Worm (Caenorhabditis elegans) whole organism, late embryonic: Measurements from ENCODE around the gene T17A3.12.

Experiments
- F13H6.1 ChIP-seq: sonication (generic microtip); optimal IDR thresholded peaks from 2 replicates; lab custom pipeline; 2016; ENCODE audit warnings: missing genetic modification characterization, missing compliant biosample characterization
- ceh-2 ChIP-seq: sonication (generic microtip); optimal IDR thresholded peaks from 2 replicates; lab custom pipeline; 2016; ENCODE audit warnings: missing genotype, missing genetic modification characterization, missing compliant biosample characterization
- ceh-30 ChIP-seq: fragments of 150-350 bp; optimal IDR thresholded peaks from 2 replicates; lab custom pipeline; 2014; ENCODE audit warnings: missing biosample characterization, missing genetic modification characterization
- ceh-31 ChIP-seq: sonication (generic microtip); optimal IDR thresholded peaks from 2 replicates; lab custom pipeline; 2016; ENCODE audit warnings: missing genetic modification characterization, missing compliant biosample characterization
- ceh-45 ChIP-seq: fragments of 200-800 bp; sonication (Bioruptor generic); IDR thresholded peaks from 2 replicates; pipeline ENCODE4 v1.3.6; 2022; ENCODE audit warnings: missing genetic modification reagents, missing genetic modification characterization, missing compliant biosample characterization
- pha-2 ChIP-seq: sonication (generic microtip); optimal IDR thresholded peaks from 2 replicates; lab custom pipeline; 2017; ENCODE audit warnings: mild to moderate bottlenecking, missing genetic modification characterization, missing compliant biosample characterization
- pqm-1 ChIP-seq: sonication (generic microtip); optimal IDR thresholded peaks from 2 replicates; lab custom pipeline; 2016; ENCODE audit warnings: missing genetic modification characterization, missing compliant biosample characterization
- tbx-2 ChIP-seq: sonication (generic microtip); optimal IDR thresholded peaks from 2 replicates; lab custom pipeline; 2016; ENCODE audit warnings: missing genetic modification characterization, missing compliant biosample characterization

DNA sequence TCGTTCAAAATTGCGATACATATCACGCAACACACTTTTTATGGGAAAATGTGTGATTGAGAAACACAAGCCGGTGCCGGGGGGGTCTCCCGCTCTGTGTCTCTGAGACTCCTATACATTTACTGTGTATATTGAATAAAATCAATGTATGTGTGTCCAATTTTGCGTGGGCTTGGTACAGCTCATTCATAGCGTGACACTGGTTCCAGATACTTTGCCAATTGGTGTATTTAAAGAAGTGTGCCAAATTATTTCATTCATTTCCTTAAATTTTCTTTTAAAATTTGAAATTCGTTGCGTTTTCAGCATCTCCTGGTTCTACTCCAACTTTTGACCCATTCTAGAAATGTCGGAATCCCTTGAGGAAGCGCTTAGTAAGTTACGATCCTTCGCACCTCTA is 27.8 kb downstream of the T17A3.12 start, which contains the start of gene C29F9.5:
- no peak for TF ChIP-seq ceh-30 (tag; lab: Kevin White, UChicago)
- TF ChIP-seq ceh-45 (GFP tag; lab: Robert Waterston, UW), result no peak
- no peak for TF ChIP-seq tbx-2 (tag; lab: Kevin White, UChicago)
- TF ChIP-seq F13H6.1, result no peak
- no peak for TF ChIP-seq pha-2 (tag; lab: Kevin White, UChicago)
- no peak for TF ChIP-seq ceh-31 (tag; lab: Kevin White, UChicago)
- no peak for TF ChIP-seq ceh-2
- TF ChIP-seq pqm-1 (tag; lab: Kevin White, UChicago), result no peak
